Worm (Caenorhabditis elegans): ENCODE data around the gene F53F4.11.

DNA sequence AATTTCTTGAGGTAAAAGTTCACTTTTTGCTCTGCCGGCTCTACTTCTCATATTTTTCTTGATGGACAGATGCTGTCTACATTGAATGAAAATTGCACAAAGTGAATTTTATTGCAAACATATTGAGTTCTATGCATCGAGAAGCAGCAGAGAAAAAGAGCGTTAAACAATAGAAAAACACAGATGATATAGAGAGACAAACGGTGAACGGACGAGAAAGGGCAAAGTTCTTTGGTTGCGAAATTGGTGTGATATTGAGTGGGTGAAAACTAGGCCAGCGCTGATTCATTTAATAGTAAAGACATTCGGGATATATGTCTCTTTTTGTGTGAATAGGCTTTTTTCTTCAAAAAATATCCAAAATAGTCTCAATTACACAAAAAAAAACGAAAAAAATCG is 30.1 kb upstream of the F53F4.11 start:
- TF ChIP-seq snpc-4 (tag; optimal IDR thresholded peaks at IDR 0.05), result no peak
- no peak for TF ChIP-seq unc-62 (GFP tag; optimal IDR thresholded peaks at IDR 0.05)
